Worm (Caenorhabditis elegans): Measurements from ENCODE around the gene C01G10.7.
"Not testable (repeated sequence)": the region's sequence is repeated elsewhere in the genome, so short reads cannot be mapped to it uniquely, and the experiment has no call there.

C01G10.7 gene

DNA sequence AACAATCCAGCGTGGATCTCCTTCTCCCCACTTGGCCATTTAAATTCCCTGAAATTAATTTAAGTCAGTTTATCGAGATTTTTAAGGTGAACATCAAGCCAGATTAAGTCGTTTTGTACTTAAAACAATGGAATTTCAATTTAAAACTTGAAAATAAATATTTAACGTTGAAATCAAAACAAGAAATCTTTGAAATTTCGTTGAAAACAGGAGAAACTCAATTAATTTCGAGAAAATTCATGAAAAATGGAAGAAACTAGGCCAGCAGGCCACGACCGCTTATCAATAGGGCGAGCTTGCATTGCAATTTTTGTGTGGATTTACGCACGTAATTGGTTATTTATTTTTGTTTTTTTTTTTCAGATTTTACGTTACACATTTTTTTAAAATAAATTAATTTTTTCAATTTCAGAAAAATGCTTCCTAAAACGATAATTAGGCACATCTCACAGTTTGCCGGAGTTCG, at the start of gene C01G10.7, which contains the start of gene ahsa-1 (continued):
- TF ChIP-seq hmg-20 (GFP tag; IDR thresholded peaks at IDR 0.05): no peak
- 0 out of 2 replicates have a peak, but pooled peaks have one; percentile 55 for TF ChIP-seq K11D2.4 (GFP tag; IDR thresholded peaks at IDR 0.05)
- TF ChIP-seq B0035.1 (tag; optimal IDR thresholded peaks at IDR 0.05): peak; percentile 41
- no peak for TF ChIP-seq Y53F4B.3 (GFP tag; IDR thresholded peaks at IDR 0.05)
- peak; percentile 97 for TF ChIP-seq ZK185.1 (tag; optimal IDR thresholded peaks at IDR 0.05; ENCODE audit: poor library complexity, severe bottlenecking)
- TF ChIP-seq hlh-26 (GFP tag; conservative IDR thresholded peaks at IDR 0.05): no peak
- TF ChIP-seq akir-1 (GFP tag; optimal IDR thresholded peaks at IDR 0.05): peak; percentile 31
- TF ChIP-seq let-526 (GFP tag; IDR thresholded peaks at IDR 0.05): peak; percentile 90
- peak; percentile 92 for TF ChIP-seq ceh-27 (GFP tag; optimal IDR thresholded peaks at IDR 0.05)
- TF ChIP-seq Y56A3A.18 (GFP tag; IDR thresholded peaks at IDR 0.05): no peak
- peak; percentile 63 for TF ChIP-seq atf-7 (tag; optimal IDR thresholded peaks at IDR 0.05)
- peak; percentile 94 for TF ChIP-seq bed-2 (GFP tag; IDR thresholded peaks at IDR 0.05)
- TF ChIP-seq ztf-25 (GFP tag; IDR thresholded peaks at IDR 0.05): peak; percentile 71; the same call in 1 of the 2 replicates
- TF ChIP-seq somi-1 (GFP tag; optimal IDR thresholded peaks at IDR 0.05): no peak
- peak; percentile 93 for TF ChIP-seq attf-5 (GFP tag; optimal IDR thresholded peaks at IDR 0.05)
- no peak for TF ChIP-seq egl-18 (GFP tag; IDR thresholded peaks at IDR 0.05)
- TF ChIP-seq sptf-2 (GFP tag; optimal IDR thresholded peaks at IDR 0.05): peak; percentile 41
- TF ChIP-seq him-1 (tag; optimal IDR thresholded peaks at IDR 0.05): peak; percentile 26
- TF ChIP-seq rcor-1 (GFP tag; IDR thresholded peaks at IDR 0.05): peak; percentile 84
- peak; percentile 49 for TF ChIP-seq ztf-22 (GFP tag; optimal IDR thresholded peaks at IDR 0.05)
- peak; percentile 82 for TF ChIP-seq lir-1 (GFP tag; conservative IDR thresholded peaks at IDR 0.05)
- peak; percentile 57 for TF ChIP-seq efl-1 (GFP tag; optimal IDR thresholded peaks at IDR 0.05)
- TF ChIP-seq die-1 (tag; optimal IDR thresholded peaks at IDR 0.05): no peak
- no peak for TF ChIP-seq zfh-2 (GFP tag; conservative IDR thresholded peaks at IDR 0.05)
- TF ChIP-seq ceh-79 (tag; optimal IDR thresholded peaks at IDR 0.05): peak; percentile 13
- TF ChIP-seq ekl-4 (GFP tag; IDR thresholded peaks at IDR 0.05): peak; percentile 88
- no peak for TF ChIP-seq cebp-2 (GFP tag; IDR thresholded peaks at IDR 0.05)
- peak; percentile 82 for TF ChIP-seq lin-54 (GFP tag; optimal IDR thresholded peaks at IDR 0.05)
- TF ChIP-seq D2030.7 (GFP tag; IDR thresholded peaks at IDR 0.05): peak; percentile 88
- no peak for TF ChIP-seq tbx-9 (tag; optimal IDR thresholded peaks at IDR 0.05; ENCODE audit: borderline replicate concordance)

ce11 chrV:15036769-15037168, 48.8 kb upstream of the C01G10.7 start, which contains the start of gene melo-3:
Gene melo-3, minus strand, starts transcription at chrV:15036869.
- TF ChIP-seq T26A5.8 (tag; optimal IDR thresholded peaks at IDR 0.05); C17E4.6 (GFP tag; IDR thresholded peaks at IDR 0.05); F52B5.7 (tag; optimal IDR thresholded peaks at IDR 0.05): not testable (repeated sequence)

DNA sequence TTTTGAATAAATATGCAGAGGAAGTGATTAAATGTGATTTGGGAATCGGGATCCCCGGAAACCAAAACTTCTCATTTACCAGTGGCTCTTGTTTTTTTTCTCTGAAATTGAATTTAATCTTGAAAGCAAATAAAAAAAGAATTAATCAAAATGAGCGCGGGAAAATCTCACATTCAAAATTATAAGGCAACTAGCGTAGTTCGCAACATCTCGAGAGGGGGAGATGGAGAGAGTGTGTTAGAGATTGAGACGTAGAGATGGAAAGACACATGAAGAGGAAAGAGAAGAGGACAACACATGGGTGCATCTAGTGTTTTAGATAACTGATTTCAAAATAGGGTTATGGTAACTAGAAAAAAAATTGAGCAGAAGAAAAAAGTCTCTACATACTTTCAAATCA, 37.4 kb upstream of the C01G10.7 start, which contains the start of gene sdc-3:
TSS of gene sdc-3 (minus strand) at position 101 of the 400 bp plus-strand sequence.
- TF ChIP-seq bed-1 (GFP tag; IDR thresholded peaks at IDR 0.05): no peak
- TF ChIP-seq nhr-90 (tag; optimal IDR thresholded peaks at IDR 0.05): no peak
- peak; percentile 76; the same call in 1 of the 2 replicates for TF ChIP-seq hmg-1.2 (GFP tag; IDR thresholded peaks at IDR 0.05)
- TF ChIP-seq lin-54 (GFP tag; optimal IDR thresholded peaks at IDR 0.05): no peak

All from whole organism, young adult.